Worm (Caenorhabditis elegans): ENCODE results near the gene tmem-17.
A peak's percentile ranks its signal among the peaks of the same experiment; 100 is the strongest.

The tmem-17 gene

ce11 chrIII:7073801-7074386 lies 3.8 kb downstream of the tmem-17 start, which contains the start of gene ZK418.5:
Gene ZK418.5, minus strand, starts transcription at chrIII:7073851.
- TF ChIP-seq cog-1 (tag; optimal IDR thresholded peaks at IDR 0.05) (no peak), med-1 (GFP tag; optimal IDR thresholded peaks at IDR 0.05; ENCODE audit: insufficient read depth) (no peak), klf-2 (GFP tag; conservative IDR thresholded peaks at IDR 0.05) (no peak), tab-1 (GFP tag; IDR thresholded peaks at IDR 0.05) (no peak)

ce11 chrIII:7076386-7076785 lies 6.3 kb downstream of the tmem-17 start, which contains the start of gene ZK418.13:
Gene ZK418.13, minus strand, starts transcription at chrIII:7076486.
- no peak for TF ChIP-seq T22C8.4 (GFP tag; IDR thresholded peaks at IDR 0.05)
- no peak for TF ChIP-seq flt-1 (GFP tag; IDR thresholded peaks at IDR 0.05)
- TF ChIP-seq klf-2 (GFP tag; conservative IDR thresholded peaks at IDR 0.05) = no peak
- no peak for TF ChIP-seq ztf-23 (GFP tag; IDR thresholded peaks at IDR 0.05)
- no peak for TF ChIP-seq cog-1 (tag; optimal IDR thresholded peaks at IDR 0.05)

- no peak for TF ChIP-seq T22C8.4 (GFP tag; IDR thresholded peaks at IDR 0.05)
- TF ChIP-seq cog-1 (tag; optimal IDR thresholded peaks at IDR 0.05) = no peak
- no peak for TF ChIP-seq ref-1 (GFP tag; conservative IDR thresholded peaks at IDR 0.05)
- TF ChIP-seq flt-1 (GFP tag; IDR thresholded peaks at IDR 0.05) = no peak
- TF ChIP-seq klf-2 (GFP tag; conservative IDR thresholded peaks at IDR 0.05) = no peak
- no peak for TF ChIP-seq tab-1 (GFP tag; IDR thresholded peaks at IDR 0.05)
- TF ChIP-seq ztf-29 (GFP tag; IDR thresholded peaks at IDR 0.05) = no peak
- TF ChIP-seq ztf-23 (GFP tag; IDR thresholded peaks at IDR 0.05) = no peak
- no peak for TF ChIP-seq med-1 (GFP tag; optimal IDR thresholded peaks at IDR 0.05; ENCODE audit: insufficient read depth)
These were observed 8.7 kb downstream of the tmem-17 start, which contains the start of gene ZK418.6 for ce11 chrIII:7078737-7079136. Gene ZK418.6, minus strand, starts transcription at chrIII:7078837.

- TF ChIP-seq med-1 (GFP tag; optimal IDR thresholded peaks at IDR 0.05; ENCODE audit: insufficient read depth) (no peak), ztf-23 (GFP tag; IDR thresholded peaks at IDR 0.05) (no peak), ztf-29 (GFP tag; IDR thresholded peaks at IDR 0.05) (no peak)
These were observed 10.6 kb downstream of the tmem-17 start, which contains the start of gene ZK418.7 for ce11 chrIII:7080689-7081088. Gene ZK418.7, minus strand, starts transcription at chrIII:7080789.

ce11 chrIII:7081488-7081887 lies 11.4 kb downstream of the tmem-17 start:
- TF ChIP-seq flt-1 (GFP tag; IDR thresholded peaks at IDR 0.05) (no peak), klf-2 (GFP tag; conservative IDR thresholded peaks at IDR 0.05) (no peak), tab-1 (GFP tag; IDR thresholded peaks at IDR 0.05) (no peak), ref-1 (GFP tag; conservative IDR thresholded peaks at IDR 0.05) (no peak), ztf-23 (GFP tag; IDR thresholded peaks at IDR 0.05) (no peak), med-1 (GFP tag; optimal IDR thresholded peaks at IDR 0.05; ENCODE audit: insufficient read depth) (no peak)

- TF ChIP-seq ztf-29 (GFP tag; IDR thresholded peaks at IDR 0.05) = no peak
- no peak for TF ChIP-seq flt-1 (GFP tag; IDR thresholded peaks at IDR 0.05)
- no peak for TF ChIP-seq ref-1 (GFP tag; conservative IDR thresholded peaks at IDR 0.05)
- TF ChIP-seq T22C8.4 (GFP tag; IDR thresholded peaks at IDR 0.05) = no peak
- TF ChIP-seq cog-1 (tag; optimal IDR thresholded peaks at IDR 0.05) = no peak
- TF ChIP-seq klf-2 (GFP tag; conservative IDR thresholded peaks at IDR 0.05) = no peak
- TF ChIP-seq ztf-23 (GFP tag; IDR thresholded peaks at IDR 0.05) = no peak
- no peak for TF ChIP-seq tab-1 (GFP tag; IDR thresholded peaks at IDR 0.05)
- TF ChIP-seq med-1 (GFP tag; optimal IDR thresholded peaks at IDR 0.05; ENCODE audit: insufficient read depth) = no peak
These were observed 13.0 kb downstream of the tmem-17 start for ce11 chrIII:7083106-7083505.

ce11 chrIII:7084908-7085307 lies 14.8 kb downstream of the tmem-17 start, which contains the start of gene tofu-7:
Gene tofu-7, minus strand, starts transcription at chrIII:7085018.
- no peak for TF ChIP-seq ztf-23 (GFP tag; IDR thresholded peaks at IDR 0.05)
- no peak for TF ChIP-seq cog-1 (tag; optimal IDR thresholded peaks at IDR 0.05)
- TF ChIP-seq tab-1 (GFP tag; IDR thresholded peaks at IDR 0.05) = no peak
- no peak for TF ChIP-seq flt-1 (GFP tag; IDR thresholded peaks at IDR 0.05)
- no peak for TF ChIP-seq ref-1 (GFP tag; conservative IDR thresholded peaks at IDR 0.05)
- TF ChIP-seq med-1 (GFP tag; optimal IDR thresholded peaks at IDR 0.05; ENCODE audit: insufficient read depth) = no peak

ce11 chrIII:7087180-7087579 lies 17.1 kb downstream of the tmem-17 start:
- no peak for TF ChIP-seq T22C8.4 (GFP tag; IDR thresholded peaks at IDR 0.05)
- no peak for TF ChIP-seq ztf-23 (GFP tag; IDR thresholded peaks at IDR 0.05)
- TF ChIP-seq klf-2 (GFP tag; conservative IDR thresholded peaks at IDR 0.05) = no peak
- no peak for TF ChIP-seq med-1 (GFP tag; optimal IDR thresholded peaks at IDR 0.05; ENCODE audit: insufficient read depth)
- no peak for TF ChIP-seq tab-1 (GFP tag; IDR thresholded peaks at IDR 0.05)
- TF ChIP-seq flt-1 (GFP tag; IDR thresholded peaks at IDR 0.05) = no peak
- no peak for TF ChIP-seq cog-1 (tag; optimal IDR thresholded peaks at IDR 0.05)
- no peak for TF ChIP-seq ref-1 (GFP tag; conservative IDR thresholded peaks at IDR 0.05)
- no peak for TF ChIP-seq ztf-29 (GFP tag; IDR thresholded peaks at IDR 0.05)

- TF ChIP-seq klf-2 (GFP tag; conservative IDR thresholded peaks at IDR 0.05) = no peak
- 0 out of 2 replicates have a peak, but pooled peaks have one; percentile 27 for TF ChIP-seq ztf-23 (GFP tag; IDR thresholded peaks at IDR 0.05)
These were observed 17.7 kb downstream of the tmem-17 start, which contains the start of gene fubl-2 for ce11 chrIII:7087691-7088323. Gene fubl-2, minus strand, starts transcription at chrIII:7087741.

- TF ChIP-seq ref-1 (GFP tag; conservative IDR thresholded peaks at IDR 0.05) (no peak), cog-1 (tag; optimal IDR thresholded peaks at IDR 0.05) (no peak), flt-1 (GFP tag; IDR thresholded peaks at IDR 0.05) (no peak), ztf-29 (GFP tag; IDR thresholded peaks at IDR 0.05) (no peak), tab-1 (GFP tag; IDR thresholded peaks at IDR 0.05) (no peak), klf-2 (GFP tag; conservative IDR thresholded peaks at IDR 0.05) (no peak), med-1 (GFP tag; optimal IDR thresholded peaks at IDR 0.05; ENCODE audit: insufficient read depth) (no peak), T22C8.4 (GFP tag; IDR thresholded peaks at IDR 0.05) (no peak)
These were observed 20.5 kb downstream of the tmem-17 start, which contains the start of gene ZK418.10 for ce11 chrIII:7090545-7090944. Gene ZK418.10, minus strand, starts transcription at chrIII:7090692.
